Fruit fly (Drosophila melanogaster) whole organism, embryonic: Measurements from ENCODE around the gene ClC-c.

Experiments used
- BEAF-32 ChIP-seq: fragments of 200-800 bp; sonication (Bioruptor generic); optimal IDR thresholded peaks from 3 replicates; lab custom pipeline; 2017; ENCODE audit warnings: missing biosample characterization, missing genetic modification characterization, mild to moderate bottlenecking, moderate library complexity, missing genetic modification reagents
- Bdp1 ChIP-seq: fragments of 200-800 bp; sonication (Bioruptor generic); optimal IDR thresholded peaks from 3 replicates; lab custom pipeline; 2016; ENCODE audit warnings: missing biosample characterization, missing genetic modification characterization
- CG10366 ChIP-seq: fragments of 200-800 bp; sonication (Bioruptor generic); IDR thresholded peaks from 2 replicates; pipeline ENCODE4 v1.3.6; 2022; ENCODE audit warnings: missing biosample characterization, missing genetic modification characterization
- CG13424 ChIP-seq: fragments of 200-800 bp; sonication (Bioruptor generic); optimal IDR thresholded peaks from 2 replicates; lab custom pipeline; 2019; ENCODE audit warnings: missing biosample characterization, mild to moderate bottlenecking, missing genetic modification characterization, moderate library complexity
- CG13624 ChIP-seq: fragments of 200-800 bp; sonication (Bioruptor generic); optimal IDR thresholded peaks from 2 replicates; lab custom pipeline; 2016; ENCODE audit warnings: missing biosample characterization, missing genetic modification characterization
- CG14050 ChIP-seq: fragments of 200-800 bp; sonication (Bioruptor generic); IDR thresholded peaks from 3 replicates; pipeline ENCODE4 v1.3.6; 2022; ENCODE audit warnings: missing biosample characterization, missing genetic modification characterization
- CG17361 ChIP-seq: fragments of 200-800 bp; sonication (Bioruptor generic); IDR thresholded peaks from 3 replicates; pipeline ENCODE4 v1.3.6; 2022; ENCODE audit warnings: missing biosample characterization, missing genetic modification characterization
- CG2129 ChIP-seq: fragments of 200-800 bp; sonication (Bioruptor generic); IDR thresholded peaks from 2 replicates; pipeline ENCODE4 v1.3.6; 2022; ENCODE audit warnings: missing biosample characterization, missing genetic modification characterization; ENCODE audit not compliant: partially characterized antibody
- CG30403 ChIP-seq: fragments of 200-800 bp; sonication (Bioruptor generic); optimal IDR thresholded peaks from 3 replicates; lab custom pipeline; 2016; ENCODE audit warnings: missing biosample characterization, missing genetic modification characterization
- CG31388 ChIP-seq: fragments of 200-800 bp; sonication (Bioruptor generic); optimal IDR thresholded peaks from 2 replicates; lab custom pipeline; 2016; ENCODE audit warnings: missing biosample characterization, missing genetic modification characterization
- CG32532 ChIP-seq: fragments of 200-800 bp; sonication (Bioruptor generic); IDR thresholded peaks from 2 replicates; pipeline ENCODE4 v1.3.6; 2022; ENCODE audit warnings: missing biosample characterization, missing genetic modification characterization
- CG4360 ChIP-seq: fragments of 200-800 bp; sonication (Bioruptor generic); IDR thresholded peaks from 2 replicates; pipeline ENCODE4 v1.3.6; 2022; ENCODE audit warnings: missing biosample characterization, missing genetic modification characterization
- CG5953 ChIP-seq: fragments of 200-800 bp; sonication (Bioruptor generic); IDR thresholded peaks from 2 replicates; pipeline ENCODE4 v1.3.6; 2022; ENCODE audit warnings: missing biosample characterization, missing genetic modification characterization
- CG6272 ChIP-seq: fragments of 200-800 bp; sonication (Bioruptor generic); IDR thresholded peaks from 2 replicates; pipeline ENCODE4 v1.3.6; 2022; ENCODE audit warnings: missing biosample characterization, missing genetic modification characterization
- CG6689 ChIP-seq: fragments of 200-800 bp; sonication (Bioruptor generic); IDR thresholded peaks from 2 replicates; pipeline ENCODE4 v1.3.6; 2022; ENCODE audit warnings: missing biosample characterization, missing genetic modification characterization
- CG7839 ChIP-seq: fragments of 200-800 bp; sonication (Bioruptor generic); optimal IDR thresholded peaks from 3 replicates; lab custom pipeline; 2018; ENCODE audit warnings: missing biosample characterization, mild to moderate bottlenecking, missing genetic modification characterization, moderate library complexity
- CG8089 ChIP-seq: fragments of 200-800 bp; sonication (Bioruptor generic); optimal IDR thresholded peaks from 3 replicates; lab custom pipeline; 2016; ENCODE audit warnings: missing biosample characterization, missing genetic modification characterization
- CG8944 ChIP-seq: fragments of 200-800 bp; sonication (Bioruptor generic); optimal IDR thresholded peaks from 3 replicates; lab custom pipeline; 2016; ENCODE audit warnings: missing biosample characterization, missing genetic modification characterization
- Deaf1 ChIP-seq: fragments of 200-800 bp; optimal IDR thresholded peaks from 3 replicates; lab custom pipeline; 2019; ENCODE audit warnings: missing biosample characterization, mild to moderate bottlenecking, missing genetic modification characterization, moderate library complexity
- Dip3 ChIP-seq: fragments of 200-800 bp; sonication (Bioruptor generic); optimal IDR thresholded peaks from 3 replicates; lab custom pipeline; 2016; ENCODE audit warnings: missing biosample characterization, missing genetic modification characterization
- ERR ChIP-seq: fragments of 200-800 bp; sonication (Bioruptor generic); optimal IDR thresholded peaks from 2 replicates; lab custom pipeline; 2016; ENCODE audit warnings: missing biosample characterization, missing genetic modification characterization
- Eip74EF ChIP-seq, 2 experiments: fragments of 200-800 bp in 1 of 2; fragments of >200 bp in 1 of 2; sonication (Bioruptor generic) in 1 of 2; optimal IDR thresholded peaks; 2 replicates each; lab custom pipeline; 2017 to 2019; ENCODE audit warnings: missing biosample characterization in 2 of 2, missing genetic modification characterization in 2 of 2, mild to moderate bottlenecking in 1 of 2, moderate library complexity in 1 of 2
- Ets65A ChIP-seq: fragments of 200-800 bp; sonication (Bioruptor generic); peaks from one replicate; lab custom pipeline; 2016; ENCODE audit warnings: missing biosample characterization, missing genetic modification characterization
- Ets97D ChIP-seq: fragments of 200-800 bp; sonication (Bioruptor generic); optimal IDR thresholded peaks from 3 replicates; lab custom pipeline; 2016; ENCODE audit warnings: missing biosample characterization, missing genetic modification characterization
- Mad ChIP-seq: fragments of 200-800 bp; sonication (Bioruptor generic); optimal IDR thresholded peaks from 2 replicates; lab custom pipeline; 2016; ENCODE audit warnings: missing biosample characterization, missing genetic modification characterization
- Myb ChIP-seq: fragments of 200-800 bp; sonication (Bioruptor generic); optimal IDR thresholded peaks from 2 replicates; lab custom pipeline; 2016; ENCODE audit warnings: missing biosample characterization, missing genetic modification characterization
- Nf-YB ChIP-seq: fragments of 200-800 bp; sonication (Bioruptor generic); optimal IDR thresholded peaks from 3 replicates; lab custom pipeline; 2019; ENCODE audit warnings: missing biosample characterization, mild to moderate bottlenecking, missing genetic modification characterization, moderate library complexity
- YL-1 ChIP-seq: fragments of 200-800 bp; sonication (Bioruptor generic); optimal IDR thresholded peaks from 3 replicates; lab custom pipeline; 2017; ENCODE audit warnings: missing biosample characterization, mild to moderate bottlenecking, missing genetic modification characterization
- ac ChIP-seq: fragments of 200-800 bp; sonication (Bioruptor generic); optimal IDR thresholded peaks from 3 replicates; lab custom pipeline; 2017; ENCODE audit warnings: missing biosample characterization, mild to moderate bottlenecking, missing genetic modification characterization
- bab2 ChIP-seq: fragments of 200-800 bp; sonication (Bioruptor generic); optimal IDR thresholded peaks from 2 replicates; lab custom pipeline; 2016; ENCODE audit warnings: missing biosample characterization, missing genetic modification characterization
- bbx ChIP-seq: fragments of 200-800 bp; sonication (Bioruptor generic); IDR thresholded peaks from 2 replicates; pipeline ENCODE4 v1.3.6; 2022; ENCODE audit warnings: missing biosample characterization, missing genetic modification characterization; ENCODE audit not compliant: partially characterized antibody
- chif ChIP-seq, 2 experiments: fragments of 200-800 bp; sonication (Bioruptor generic); optimal IDR thresholded peaks; 3 replicates each; lab custom pipeline; 2016; ENCODE audit warnings: missing biosample characterization in 2 of 2, missing genetic modification characterization in 2 of 2
- chn ChIP-seq: fragments of 200-800 bp; sonication (Bioruptor generic); optimal IDR thresholded peaks from 2 replicates; lab custom pipeline; 2016; ENCODE audit warnings: missing biosample characterization, missing genetic modification characterization
- eyg ChIP-seq: fragments of 200-800 bp; sonication (Bioruptor generic); optimal IDR thresholded peaks from 3 replicates; lab custom pipeline; 2016; ENCODE audit warnings: missing biosample characterization, missing genetic modification characterization
- fru ChIP-seq: fragments of >200 bp; optimal IDR thresholded peaks from 2 replicates; lab custom pipeline; 2017
- gsb-n ChIP-seq: fragments of 200-800 bp; sonication (Bioruptor generic); optimal IDR thresholded peaks from 3 replicates; lab custom pipeline; 2018; ENCODE audit warnings: missing biosample characterization, mild to moderate bottlenecking, missing genetic modification characterization
- gt ChIP-seq: fragments of 200-800 bp; sonication (Bioruptor generic); IDR thresholded peaks from 2 replicates; pipeline ENCODE4 v1.3.6; 2022; ENCODE audit warnings: missing biosample characterization, missing genetic modification characterization
- psq ChIP-seq: fragments of 200-800 bp; sonication (Bioruptor generic); optimal IDR thresholded peaks from 2 replicates; lab custom pipeline; 2017; ENCODE audit warnings: missing biosample characterization, missing genetic modification characterization
- ro ChIP-seq: fragments of 200-800 bp; sonication (Bioruptor generic); IDR thresholded peaks from 2 replicates; pipeline ENCODE4 v1.3.6; 2022; ENCODE audit warnings: missing biosample characterization, missing genetic modification characterization
- shn ChIP-seq: fragments of 200-800 bp; sonication (Bioruptor generic); optimal IDR thresholded peaks from 3 replicates; lab custom pipeline; 2016; ENCODE audit warnings: missing biosample characterization, missing genetic modification characterization
- sr ChIP-seq: fragments of 200-800 bp; sonication (Bioruptor generic); IDR thresholded peaks from 3 replicates; pipeline ENCODE4 v1.3.6; 2022; ENCODE audit warnings: missing biosample characterization, missing genetic modification characterization
- stc ChIP-seq: fragments of 200-800 bp; sonication (Bioruptor generic); IDR thresholded peaks from 2 replicates; pipeline ENCODE4 v1.3.6; 2022; ENCODE audit warnings: missing biosample characterization, missing genetic modification characterization
- vnd ChIP-seq: fragments of 200-800 bp; sonication (Bioruptor generic); IDR thresholded peaks from 3 replicates; pipeline ENCODE4 v1.3.6; 2022; ENCODE audit warnings: missing biosample characterization, missing genetic modification characterization; ENCODE audit not compliant: partially characterized antibody

Gene ClC-c

dm6 chr3L:16043045-16043781 is 47.0 kb upstream of the ClC-c start (continued):
- TF ChIP-seq CG8944 (no peak), ro (GFP tag; lab: Robert Waterston, UW) (no peak), CG17361 (GFP tag; lab: Robert Waterston, UW) (peak; percentile 76; the same call in 2 of the 3 replicates), CG13624 (GFP tag; lab: Kevin White, UChicago) (no peak), shn (GFP tag; lab: Kevin White, UChicago) (no peak), fru (no peak), CG31388 (GFP tag; lab: Kevin White, UChicago) (no peak), CG8089 (GFP tag; lab: Kevin White, UChicago) (no peak), CG6272 (GFP tag; lab: Robert Waterston, UW) (no peak), sr (GFP tag; lab: Robert Waterston, UW) (no peak), ERR (no peak), ac (peak; percentile 15), gsb-n (tag; lab: Kevin White, UChicago) (peak; percentile 55), CG2129 (GFP tag; lab: Robert Waterston, UW) (no peak), Nf-YB (peak; percentile 48), BEAF-32 (GFP tag; lab: Kevin White, UChicago) (no peak), CG13424 (tag; lab: Kevin White, UChicago) (peak; percentile 69), chif (GFP tag; optimal IDR thresholded peaks at IDR 0.05; lab: Kevin White, UChicago) (no peak), bbx (GFP tag; lab: Robert Waterston, UW) (no peak), Bdp1 (GFP tag; lab: Kevin White, UChicago) (no peak), CG4360 (GFP tag; lab: Robert Waterston, UW) (peak; percentile 99), Eip74EF (GFP tag; optimal IDR thresholded peaks at IDR 0.05; lab: Kevin White, UChicago) (no peak), CG30403 (GFP tag; lab: Kevin White, UChicago) (peak; percentile 13), Ets97D (GFP tag; lab: Kevin White, UChicago) (no peak), YL-1 (GFP tag; lab: Kevin White, UChicago) (no peak), chn (GFP tag; lab: Kevin White, UChicago) (no peak), gt (no peak), CG10366 (GFP tag; lab: Robert Waterston, UW) (no peak; the same call in 1 of the 2 replicates), Ets65A (GFP tag; lab: Kevin White, UChicago) (no peak), Mad (GFP tag; lab: Kevin White, UChicago) (no peak), CG14050 (no peak), bab2 (GFP tag; lab: Kevin White, UChicago) (no peak), eyg (GFP tag; lab: Kevin White, UChicago) (no peak), Deaf1 (no peak), psq (peak; percentile 13), CG6689 (GFP tag; lab: Robert Waterston, UW) (peak; percentile 74), stc (GFP tag; lab: Robert Waterston, UW) (0 out of 2 replicates have a peak, but pooled peaks have one; percentile 33), CG5953 (GFP tag; lab: Robert Waterston, UW) (no peak), vnd (GFP tag; lab: Robert Waterston, UW) (no peak), CG7839 (tag; lab: Kevin White, UChicago) (peak; percentile 64), CG32532 (GFP tag; lab: Robert Waterston, UW) (no peak), Myb (GFP tag; lab: Kevin White, UChicago) (no peak), Dip3 (no peak)
- TF ChIP-seq, all 482 proteins: peak for 135
